Fruit fly (Drosophila melanogaster) whole organism, wandering third instar larva: ENCODE results near the gene rngo.
A peak's percentile ranks its signal among the peaks of the same experiment; 100 is the strongest.

Experiments used
- Abd-B ChIP-seq: fragments of >200 bp; optimal IDR thresholded peaks from 2 replicates; lab custom pipeline; 2017; ENCODE audit warnings: missing biosample characterization, missing genetic modification characterization
- CG32264 ChIP-seq: fragments of 200-800 bp; sonication (Bioruptor generic); optimal IDR thresholded peaks from 2 replicates; lab custom pipeline; 2016; ENCODE audit warnings: missing biosample characterization, missing genetic modification characterization
- CG9705 ChIP-seq: fragments of 200-800 bp; sonication (Bioruptor generic); optimal IDR thresholded peaks from 2 replicates; lab custom pipeline; 2018; ENCODE audit warnings: missing biosample characterization, mild to moderate bottlenecking, missing genetic modification characterization
- CrebA ChIP-seq: fragments of 200-800 bp; sonication (Bioruptor generic); optimal IDR thresholded peaks from 2 replicates; lab custom pipeline; 2016; ENCODE audit warnings: missing biosample characterization, mild to moderate bottlenecking, missing genetic modification characterization, borderline replicate concordance
- Dfd ChIP-seq: fragments of >200 bp; optimal IDR thresholded peaks from 2 replicates; lab custom pipeline; 2017; ENCODE audit warnings: missing biosample characterization, missing genetic modification characterization
- Dif ChIP-seq: fragments of 200-275, 200-300 bp; sonication (Bioruptor generic); optimal IDR thresholded peaks from 2 replicates; lab custom pipeline; 2018; ENCODE audit warnings: missing biosample characterization, missing genetic modification characterization; ENCODE audit not compliant: partially characterized antibody
- GATAd ChIP-seq: sonication (Bioruptor generic); optimal IDR thresholded peaks from 2 replicates; lab custom pipeline; 2016; ENCODE audit warnings: missing biosample characterization, missing genetic modification characterization
- HLH106 ChIP-seq: fragments of 200-800 bp; optimal IDR thresholded peaks from 3 replicates; lab custom pipeline; 2019; ENCODE audit warnings: missing biosample characterization, mild to moderate bottlenecking, missing genetic modification characterization, moderate library complexity
- Hnf4 ChIP-seq: fragments of 200-800 bp; sonication (Bioruptor generic); optimal IDR thresholded peaks from 2 replicates; lab custom pipeline; 2016; ENCODE audit warnings: missing biosample characterization, mild to moderate bottlenecking, missing genetic modification characterization
- Hr78 ChIP-seq: fragments of >200 bp; optimal IDR thresholded peaks from 2 replicates; lab custom pipeline; 2017; ENCODE audit warnings: missing biosample characterization, missing genetic modification characterization
- Hr83 ChIP-seq: fragments of 200-300 bp; sonication (Bioruptor generic); optimal IDR thresholded peaks from 2 replicates; lab custom pipeline; 2016; ENCODE audit warnings: missing biosample characterization, mild to moderate bottlenecking, missing genetic modification characterization, moderate library complexity; ENCODE audit not compliant: poor library complexity, severe bottlenecking
- Jra ChIP-seq: sonication (Bioruptor generic); optimal IDR thresholded peaks from 2 replicates; lab custom pipeline; 2016; ENCODE audit warnings: missing biosample characterization, missing genetic modification characterization
- Mio ChIP-seq: sonication (Bioruptor generic); optimal IDR thresholded peaks from 2 replicates; lab custom pipeline; 2016; ENCODE audit warnings: missing biosample characterization, missing genetic modification characterization
- Myc ChIP-seq: fragments of >200 bp; optimal IDR thresholded peaks from 2 replicates; lab custom pipeline; 2017
- N ChIP-seq: fragments of >200 bp; optimal IDR thresholded peaks from 2 replicates; lab custom pipeline; 2018; ENCODE audit warnings: missing biosample characterization, missing external identifiers, missing genetic modification characterization
- OdsH ChIP-seq: fragments of 200-800 bp; sonication (Bioruptor generic); optimal IDR thresholded peaks from 2 replicates; lab custom pipeline; 2016; ENCODE audit warnings: missing biosample characterization, mild to moderate bottlenecking, missing genetic modification characterization
- Rel ChIP-seq, 2 experiments: fragments of 200-800 bp; sonication (Bioruptor generic) in 1 of 2; optimal IDR thresholded peaks; 2 replicates in 1 of 2; 3 replicates in 1 of 2; lab custom pipeline; 2016 to 2019; ENCODE audit warnings: mild to moderate bottlenecking in 2 of 2, missing biosample characterization in 2 of 2, missing genetic modification characterization in 2 of 2, moderate library complexity in 1 of 2
- Sp1 ChIP-seq: fragments of 200-800 bp; sonication (Bioruptor generic); optimal IDR thresholded peaks from 3 replicates; lab custom pipeline; 2019; ENCODE audit warnings: missing biosample characterization, mild to moderate bottlenecking, missing genetic modification characterization, moderate library complexity
- Vsx2 ChIP-seq: fragments of 200-300, 225-300 bp; sonication (Bioruptor generic); optimal IDR thresholded peaks from 2 replicates; lab custom pipeline; 2018; ENCODE audit warnings: missing biosample characterization, missing genetic modification characterization; ENCODE audit not compliant: partially characterized antibody
- br ChIP-seq: fragments of 200-800 bp; sonication (Bioruptor generic); optimal IDR thresholded peaks from 2 replicates; lab custom pipeline; 2016; ENCODE audit warnings: missing biosample characterization, missing genetic modification characterization
- dl ChIP-seq, 2 experiments: fragments of 175-275, 200-275 bp in 1 of 2; fragments of 200-275 bp in 1 of 2; sonication (Bioruptor generic); optimal IDR thresholded peaks; lab custom pipeline; 2018; ENCODE audit warnings: mild to moderate bottlenecking in 2 of 2, missing biosample characterization in 2 of 2, missing genetic modification characterization in 2 of 2, moderate library complexity in 2 of 2; ENCODE audit not compliant: partially characterized antibody in 2 of 2, insufficient read depth in 1 of 2
- dsf ChIP-seq: sonication (Bioruptor generic); optimal IDR thresholded peaks from 2 replicates; lab custom pipeline; 2016; ENCODE audit warnings: missing biosample characterization, missing genetic modification characterization, borderline replicate concordance
- ey ChIP-seq: fragments of 200-800 bp; sonication (Bioruptor generic); optimal IDR thresholded peaks from 2 replicates; lab custom pipeline; 2016; ENCODE audit warnings: missing biosample characterization, missing genetic modification characterization
- foxo ChIP-seq, 2 experiments: fragments of 200-800 bp; sonication (Bioruptor generic); optimal IDR thresholded peaks; 2 replicates in 1 of 2; 3 replicates in 1 of 2; lab custom pipeline; 2016 to 2017; ENCODE audit warnings: missing biosample characterization in 2 of 2, missing genetic modification characterization in 2 of 2
- fru ChIP-seq: fragments of 200-800 bp; sonication (Bioruptor generic); optimal IDR thresholded peaks from 3 replicates; lab custom pipeline; 2016; ENCODE audit warnings: missing biosample characterization, mild to moderate bottlenecking, missing genetic modification characterization
- h ChIP-seq: fragments of 200-800 bp; sonication (Bioruptor generic); optimal IDR thresholded peaks from 3 replicates; lab custom pipeline; 2016; ENCODE audit warnings: missing biosample characterization, mild to moderate bottlenecking, missing genetic modification characterization
- jim ChIP-seq: fragments of 175-275, 200-325 bp; sonication (Bioruptor generic); optimal IDR thresholded peaks from 2 replicates; lab custom pipeline; 2016; ENCODE audit warnings: missing biosample characterization, mild to moderate bottlenecking, missing genetic modification characterization
- lola ChIP-seq: fragments of >200 bp; optimal IDR thresholded peaks from 2 replicates; lab custom pipeline; 2017; ENCODE audit warnings: missing biosample characterization, missing genetic modification characterization
- psq ChIP-seq: fragments of 200-800 bp; sonication (Bioruptor generic); optimal IDR thresholded peaks from 3 replicates; lab custom pipeline; 2017; ENCODE audit warnings: missing biosample characterization, mild to moderate bottlenecking, missing genetic modification characterization, moderate library complexity
- rgr ChIP-seq: fragments of 200-800 bp; sonication (Bioruptor generic); optimal IDR thresholded peaks from 3 replicates; lab custom pipeline; 2016; ENCODE audit warnings: missing biosample characterization, mild to moderate bottlenecking, missing genetic modification characterization
- sage ChIP-seq: fragments of 200-800 bp; sonication (Bioruptor generic); optimal IDR thresholded peaks from 2 replicates; lab custom pipeline; 2016; ENCODE audit warnings: missing biosample characterization, mild to moderate bottlenecking, missing genetic modification characterization
- sv ChIP-seq: fragments of 200-800 bp; sonication (Bioruptor generic); optimal IDR thresholded peaks from 3 replicates; lab custom pipeline; 2016; ENCODE audit warnings: missing biosample characterization, missing genetic modification characterization
- usp ChIP-seq: fragments of >200 bp; optimal IDR thresholded peaks from 2 replicates; lab custom pipeline; 2017; ENCODE audit warnings: missing biosample characterization, missing genetic modification characterization
- woc ChIP-seq: sonication (Bioruptor generic); optimal IDR thresholded peaks from 2 replicates; lab custom pipeline; 2016; ENCODE audit warnings: missing biosample characterization, mild to moderate bottlenecking, missing genetic modification characterization

The rngo gene

dm6 chrX:16414451-16415368, 26.5 kb upstream of the rngo start, which contains the start of gene Traf-like:
Gene Traf-like (plus strand): TSS chrX:16415046.
- TF ChIP-seq Dif (GFP tag; lab: Kevin White, UChicago), result peak; percentile 47
- TF ChIP-seq psq (GFP tag; lab: Kevin White, UChicago), result no peak
- TF ChIP-seq fru (GFP tag; lab: Kevin White, UChicago), result peak; percentile 34
- TF ChIP-seq HLH106 (tag; lab: Kevin White, UChicago), result peak; percentile 9
- no peak for TF ChIP-seq Rel (GFP tag; optimal IDR thresholded peaks at IDR 0.05; lab: Kevin White, UChicago)
- peak; percentile 72 for TF ChIP-seq Rel (tag; optimal IDR thresholded peaks at IDR 0.05; lab: Kevin White, UChicago)
- TF ChIP-seq h (GFP tag; lab: Kevin White, UChicago), result peak; percentile 24
- TF ChIP-seq Jra (GFP tag; lab: Kevin White, UChicago), result no peak
- TF ChIP-seq jim, result no peak
- TF ChIP-seq foxo (GFP tag; optimal IDR thresholded peaks at IDR 0.05; lab: Kevin White, UChicago), result peak in 1 of 2 experiments; percentile 48

DNA sequence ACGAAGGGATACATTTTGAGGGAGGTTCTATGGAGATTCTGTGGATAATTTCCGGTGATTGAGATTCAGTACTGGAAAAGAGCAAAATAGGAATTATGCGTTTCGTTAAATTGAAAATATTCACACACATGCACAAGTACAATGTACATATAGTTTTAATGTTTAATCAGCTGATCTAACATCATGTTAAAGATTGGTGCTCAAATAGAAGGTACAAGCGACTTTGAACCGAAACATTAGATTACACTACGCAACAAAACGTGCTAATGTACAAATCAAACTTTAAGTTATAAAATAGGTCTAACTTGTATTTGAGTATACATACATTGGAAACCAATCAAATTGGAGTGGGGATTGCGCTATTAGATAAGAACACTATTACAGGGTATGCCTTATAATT, 21.2 kb upstream of the rngo start:
- no peak for TF ChIP-seq dsf (GFP tag; lab: Kevin White, UChicago)

- TF ChIP-seq fru (GFP tag; lab: Kevin White, UChicago) (no peak), Abd-B (GFP tag; lab: Kevin White, UChicago) (no peak), Vsx2 (GFP tag; lab: Kevin White, UChicago) (no peak), GATAd (GFP tag; lab: Kevin White, UChicago) (no peak), foxo (GFP tag; optimal IDR thresholded peaks at IDR 0.05; lab: Kevin White, UChicago) (no peak), usp (GFP tag; lab: Kevin White, UChicago) (no peak), lola (GFP tag; lab: Kevin White, UChicago) (no peak), CG9705 (no peak), Dfd (GFP tag; lab: Kevin White, UChicago) (no peak), Jra (GFP tag; lab: Kevin White, UChicago) (no peak), Mio (GFP tag; lab: Kevin White, UChicago) (no peak), Sp1 (GFP tag; lab: Kevin White, UChicago) (no peak), sv (GFP tag; lab: Kevin White, UChicago) (no peak)
Measured at dm6 chrX:16420878-16421277, 20.4 kb upstream of the rngo start.

- TF ChIP-seq Vsx2 (GFP tag; lab: Kevin White, UChicago), result no peak
- peak; percentile 2 for TF ChIP-seq OdsH
- peak; percentile 6 for TF ChIP-seq Jra (GFP tag; lab: Kevin White, UChicago)
- TF ChIP-seq Rel (GFP tag; optimal IDR thresholded peaks at IDR 0.05; lab: Kevin White, UChicago), result no peak
- peak; percentile 40 for TF ChIP-seq Rel (tag; optimal IDR thresholded peaks at IDR 0.05; lab: Kevin White, UChicago)
Measured at dm6 chrX:16421899-16422412, 19.3 kb upstream of the rngo start, which contains the start of gene AnxB11. Gene AnxB11 (minus strand): TSS chrX:16422265.

dm6 chrX:16422466-16423124, 18.6 kb upstream of the rngo start, which contains the start of gene hang:
Gene hang (plus strand): TSS chrX:16422831.
- peak; percentile 79 for TF ChIP-seq psq (GFP tag; lab: Kevin White, UChicago)
- peak; percentile 54 for TF ChIP-seq Sp1 (GFP tag; lab: Kevin White, UChicago)
- TF ChIP-seq Hnf4 (GFP tag; lab: Kevin White, UChicago), result peak; percentile 49
- TF ChIP-seq Hr78 (GFP tag; lab: Kevin White, UChicago), result no peak
- no peak for TF ChIP-seq CG9705
- TF ChIP-seq Myc (lab: Kevin White, UChicago), result no peak
- peak; percentile 7 for TF ChIP-seq woc (GFP tag; lab: Kevin White, UChicago)
- TF ChIP-seq sage (GFP tag; lab: Kevin White, UChicago), result no peak
- TF ChIP-seq ey, result peak; percentile 4
- peak; percentile 1 for TF ChIP-seq dsf (GFP tag; lab: Kevin White, UChicago)
- peak in 1 of 2 experiments; percentile 14 for TF ChIP-seq dl (GFP tag; optimal IDR thresholded peaks at IDR 0.05; lab: Kevin White, UChicago; ENCODE audit: insufficient read depth in 1 of 2, partially characterized antibody in 2 of 2)
- no peak for TF ChIP-seq fru (GFP tag; lab: Kevin White, UChicago)
- peak; percentile 21 for TF ChIP-seq OdsH
- no peak for TF ChIP-seq N
- TF ChIP-seq Jra (GFP tag; lab: Kevin White, UChicago), result no peak
- TF ChIP-seq GATAd (GFP tag; lab: Kevin White, UChicago), result no peak
- TF ChIP-seq jim, result peak; percentile 44
- peak; percentile 3 for TF ChIP-seq HLH106 (tag; lab: Kevin White, UChicago)
- peak; percentile 45 for TF ChIP-seq Hr83 (GFP tag; lab: Kevin White, UChicago)
- peak; percentile 30 for TF ChIP-seq br (GFP tag; lab: Kevin White, UChicago)
- peak; percentile 54 for TF ChIP-seq rgr (GFP tag; lab: Kevin White, UChicago)
- peak in 1 of 2 experiments; percentile 46 for TF ChIP-seq foxo (GFP tag; optimal IDR thresholded peaks at IDR 0.05; lab: Kevin White, UChicago)
- TF ChIP-seq Dfd (GFP tag; lab: Kevin White, UChicago), result no peak
- no peak for TF ChIP-seq usp (GFP tag; lab: Kevin White, UChicago)
- peak; percentile 54 for TF ChIP-seq h (GFP tag; lab: Kevin White, UChicago)
- no peak for TF ChIP-seq CG32264 (GFP tag; lab: Kevin White, UChicago)
- TF ChIP-seq CrebA, result no peak
